Worm (Caenorhabditis elegans) whole organism, late embryonic: ENCODE measurements around the gene srx-88.

ENCODE experiments used
- F13H6.1 ChIP-seq: sonication (generic microtip); optimal IDR thresholded peaks from 2 replicates; lab custom pipeline; 2016; ENCODE audit warnings: missing genetic modification characterization, missing compliant biosample characterization
- ama-1 ChIP-seq: fragments of 150-350 bp; optimal IDR thresholded peaks from 2 replicates; lab custom pipeline; 2014
- lin-11 ChIP-seq: fragments of 200-800 bp; sonication (Bioruptor generic); optimal IDR thresholded peaks from 2 replicates; lab custom pipeline; 2018; ENCODE audit warnings: mild to moderate bottlenecking, missing genetic modification characterization, missing compliant biosample characterization
- nhr-11 ChIP-seq: fragments of 150-350 bp; optimal IDR thresholded peaks from 2 replicates; lab custom pipeline; 2014; ENCODE audit warnings: missing biosample characterization, missing genetic modification characterization

ce11 chrV:11616813-11617212, 33.5 kb downstream of the srx-88 start:
- TF ChIP-seq nhr-11 (tag; lab: Kevin White, UChicago), result no peak
- TF ChIP-seq ama-1 (lab: Kevin White, UChicago), result no peak
- no peak for TF ChIP-seq lin-11
- no peak for TF ChIP-seq F13H6.1 (tag; lab: Kevin White, UChicago)
